Worm (Caenorhabditis elegans) whole organism, L2 larva: ENCODE measurements around the gene R08C7.4.

Source experiments
- C34F6.9 ChIP-seq: fragments of 150-350 bp; optimal IDR thresholded peaks from 2 replicates; lab custom pipeline; 2014; ENCODE audit warnings: missing biosample characterization, missing genetic modification characterization
- F13H6.1 ChIP-seq: sonication (generic microtip); optimal IDR thresholded peaks from 2 replicates; lab custom pipeline; 2016; ENCODE audit warnings: missing genetic modification characterization, missing compliant biosample characterization
- Y55F3AM.14 ChIP-seq: fragments of 200-800 bp; sonication (Bioruptor generic); optimal IDR thresholded peaks from 2 replicates; lab custom pipeline; 2018; ENCODE audit warnings: mild to moderate bottlenecking, missing genetic modification characterization, missing compliant biosample characterization
- alr-1 ChIP-seq: fragments of 150-350 bp; optimal IDR thresholded peaks from 2 replicates; lab custom pipeline; 2014; ENCODE audit warnings: missing biosample characterization, missing genetic modification characterization
- blmp-1 ChIP-seq: sonication (generic microtip); optimal IDR thresholded peaks from 2 replicates; lab custom pipeline; 2017; ENCODE audit warnings: missing genetic modification characterization, mild to moderate bottlenecking, missing compliant biosample characterization, antibody characterized with exemption, moderate library complexity; ENCODE audit not compliant: insufficient read depth
- ceh-82 ChIP-seq: fragments of 150-350 bp; optimal IDR thresholded peaks from 2 replicates; lab custom pipeline; 2014; ENCODE audit warnings: missing biosample characterization, missing genetic modification characterization
- crh-2 ChIP-seq: sonication (generic microtip); optimal IDR thresholded peaks from 2 replicates; lab custom pipeline; 2017; ENCODE audit warnings: missing biosample characterization, missing genetic modification characterization
- egl-27 ChIP-seq: sonication (generic microtip); optimal IDR thresholded peaks from 3 replicates; lab custom pipeline; 2017; ENCODE audit warnings: missing biosample characterization, missing genetic modification reagents, missing genetic modification characterization
- elt-1 ChIP-seq: fragments of 150-350 bp; optimal IDR thresholded peaks from 2 replicates; lab custom pipeline; 2014; ENCODE audit warnings: missing biosample characterization, missing genetic modification characterization
- elt-3 ChIP-seq: sonication (generic microtip); optimal IDR thresholded peaks from 2 replicates; lab custom pipeline; 2017; ENCODE audit warnings: missing biosample characterization, missing genetic modification characterization
- fos-1 ChIP-seq: fragments of 150-350 bp; optimal IDR thresholded peaks from 2 replicates; lab custom pipeline; 2014; ENCODE audit warnings: missing biosample characterization, missing genetic modification characterization
- gmeb-1 ChIP-seq: fragments of 150-350 bp; optimal IDR thresholded peaks from 2 replicates; lab custom pipeline; 2014; ENCODE audit warnings: missing biosample characterization, missing genetic modification characterization
- lin-11 ChIP-seq: fragments of 150-350 bp; sonication (generic microtip); optimal IDR thresholded peaks from 2 replicates; lab custom pipeline; 2014; ENCODE audit warnings: missing biosample characterization, missing genetic modification characterization, inconsistent platforms, mixed read lengths
- lin-39 ChIP-seq: fragments of 150-350 bp; optimal IDR thresholded peaks from 2 replicates; lab custom pipeline; 2014; ENCODE audit warnings: missing biosample characterization, missing genetic modification reagents, missing genetic modification characterization
- mbf-1 ChIP-seq: sonication (generic microtip); optimal IDR thresholded peaks from 2 replicates; lab custom pipeline; 2017; ENCODE audit warnings: missing biosample characterization, missing genetic modification characterization
- mdl-1 ChIP-seq, 2 experiments: fragments of 150-350 bp in 1 of 2; sonication (generic microtip) in 1 of 2; optimal IDR thresholded peaks; 2 replicates each; lab custom pipeline; 2017; ENCODE audit warnings: missing biosample characterization in 2 of 2, missing genetic modification characterization in 2 of 2
- nhr-11 ChIP-seq: fragments of 150-350 bp; optimal IDR thresholded peaks from 2 replicates; lab custom pipeline; 2014; ENCODE audit warnings: missing biosample characterization, missing genetic modification characterization
- nhr-12 ChIP-seq: fragments of 150-350 bp; optimal IDR thresholded peaks from 2 replicates; lab custom pipeline; 2014; ENCODE audit warnings: missing biosample characterization, missing genetic modification characterization
- nhr-129 ChIP-seq: fragments of 150-350 bp; optimal IDR thresholded peaks from 2 replicates; lab custom pipeline; 2014; ENCODE audit warnings: missing biosample characterization, missing genetic modification characterization
- nhr-21 ChIP-seq: fragments of 150-350 bp; optimal IDR thresholded peaks from 2 replicates; lab custom pipeline; 2014; ENCODE audit warnings: missing biosample characterization, missing genetic modification characterization
- nhr-23 ChIP-seq: fragments of 150-350 bp; optimal IDR thresholded peaks from 2 replicates; lab custom pipeline; 2014; ENCODE audit warnings: missing biosample characterization, missing genetic modification reagents, missing genetic modification characterization
- nhr-237 ChIP-seq: fragments of 150-350 bp; optimal IDR thresholded peaks from 2 replicates; lab custom pipeline; 2014; ENCODE audit warnings: missing biosample characterization, missing genetic modification characterization
- nhr-25 ChIP-seq: fragments of 150-350 bp; sonication (generic microtip); optimal IDR thresholded peaks from 3 replicates; lab custom pipeline; 2014; ENCODE audit warnings: missing biosample characterization, missing genetic modification characterization
- nhr-6 ChIP-seq: fragments of 150-350 bp; optimal IDR thresholded peaks from 2 replicates; lab custom pipeline; 2014; ENCODE audit warnings: missing biosample characterization, missing genetic modification characterization
- peb-1 ChIP-seq: fragments of 150-350 bp; optimal IDR thresholded peaks from 2 replicates; lab custom pipeline; 2014; ENCODE audit warnings: missing biosample characterization, missing genetic modification characterization
- sem-4 ChIP-seq: fragments of 150-350 bp; optimal IDR thresholded peaks from 2 replicates; lab custom pipeline; 2014; ENCODE audit warnings: missing biosample characterization, missing genetic modification reagents, missing genetic modification characterization
- sma-3 ChIP-seq: sonication (generic microtip); optimal IDR thresholded peaks from 2 replicates; lab custom pipeline; 2016; ENCODE audit warnings: missing genetic modification reagents, missing genetic modification characterization, missing compliant biosample characterization
- sma-9 ChIP-seq, 2 experiments: fragments of 150-350 bp in 1 of 2; sonication (generic microtip) in 1 of 2; optimal IDR thresholded peaks; 2 replicates each; lab custom pipeline; 2014 to 2016; ENCODE audit warnings: missing genetic modification characterization in 2 of 2, mild to moderate bottlenecking in 1 of 2, missing biosample characterization in 1 of 2, missing compliant biosample characterization in 1 of 2, missing genetic modification reagents in 1 of 2, moderate library complexity in 1 of 2
- snpc-4 ChIP-seq: fragments of 150-350 bp; optimal IDR thresholded peaks from 2 replicates; lab custom pipeline; 2014; ENCODE audit warnings: missing biosample characterization, missing genetic modification characterization
- unc-39 ChIP-seq: fragments of 150-350 bp; optimal IDR thresholded peaks from 2 replicates; lab custom pipeline; 2014; ENCODE audit warnings: missing biosample characterization, missing genetic modification characterization
- unc-55 ChIP-seq: fragments of 150-350 bp; sonication (generic microtip); optimal IDR thresholded peaks from 3 replicates; lab custom pipeline; 2014; ENCODE audit warnings: missing biosample characterization, missing genetic modification reagents, missing genetic modification characterization
- ztf-1 ChIP-seq: fragments of 200-800 bp; sonication (Bioruptor generic); conservative IDR thresholded peaks from 2 replicates; pipeline ENCODE4 v1.3.6; 2022; ENCODE audit warnings: missing genetic modification characterization, missing compliant biosample characterization

Gene R08C7.4

DNA sequence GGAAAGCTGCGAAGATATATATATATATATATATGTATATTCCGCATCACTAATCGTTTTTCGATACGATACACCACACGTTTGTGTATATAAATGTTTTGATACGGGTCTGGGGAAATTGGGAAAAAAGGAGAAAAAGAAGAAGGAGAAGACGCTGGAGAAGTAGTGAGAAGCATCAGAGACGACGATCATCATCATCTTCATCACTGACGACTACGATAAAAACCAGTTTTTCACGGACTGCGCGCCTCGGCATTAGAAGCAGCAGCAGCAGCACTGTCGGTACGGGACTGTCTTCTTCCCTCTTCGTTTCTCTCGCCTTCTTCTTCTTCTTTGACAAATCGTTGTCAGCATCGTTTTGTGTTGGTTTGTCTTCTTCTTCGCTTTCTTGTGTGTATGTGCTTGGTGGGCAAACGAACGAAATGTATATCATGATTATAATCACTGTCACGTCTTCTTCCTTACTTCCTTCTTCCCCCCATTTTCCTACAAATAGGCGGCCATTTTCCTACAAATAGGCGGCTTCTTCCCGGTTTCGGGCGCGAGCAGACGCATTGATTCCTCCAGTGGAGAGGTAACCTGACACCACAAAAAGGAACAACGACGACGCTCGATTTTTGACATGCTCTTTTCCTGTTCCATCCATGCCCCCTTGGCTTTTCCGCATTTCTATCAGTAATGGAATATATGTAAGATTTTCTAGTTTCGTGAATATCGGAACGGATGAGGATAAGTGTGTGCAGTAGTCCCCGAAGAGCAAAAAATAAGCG, 38.6 kb upstream of the R08C7.4 start (continued):
- no peak for TF ChIP-seq unc-55 (GFP tag; lab: Kevin White, UChicago)
- no peak for TF ChIP-seq nhr-6 (tag; lab: Kevin White, UChicago)
- TF ChIP-seq mbf-1 (tag; lab: Kevin White, UChicago): no peak
- TF ChIP-seq Y55F3AM.14 (GFP tag; lab: Kevin White, UChicago): no peak
- no peak for TF ChIP-seq crh-2 (tag; lab: Kevin White, UChicago)
- no peak for TF ChIP-seq gmeb-1
- peak; percentile 51 for TF ChIP-seq nhr-25 (tag; lab: Kevin White, UChicago)
- no peak for TF ChIP-seq nhr-237 (tag; lab: Kevin White, UChicago)

DNA sequence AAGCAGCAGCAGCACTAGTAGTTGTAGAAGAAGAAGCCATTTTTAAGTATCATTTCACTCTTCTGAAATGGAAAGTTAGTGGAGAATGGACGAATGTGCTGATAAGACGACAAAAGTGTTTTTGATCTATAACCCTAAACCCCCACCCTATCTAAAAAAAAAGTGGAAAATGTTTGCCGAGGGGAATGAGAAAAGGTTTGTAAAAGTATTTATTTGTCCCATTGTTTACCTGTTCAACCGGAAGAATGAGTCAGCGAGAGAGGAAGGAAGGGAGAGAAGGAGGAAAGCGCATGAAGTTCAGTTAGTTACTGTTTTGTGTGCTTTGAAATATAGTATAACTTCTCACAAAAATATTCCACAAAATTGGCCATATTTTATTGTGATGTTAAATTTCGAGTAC, 37.7 kb upstream of the R08C7.4 start:
- TF ChIP-seq sma-3 (peak; percentile 1), gmeb-1 (no peak), peb-1 (tag; lab: Kevin White, UChicago) (no peak), egl-27 (tag; lab: Kevin White, UChicago) (no peak), blmp-1 (tag; lab: Kevin White, UChicago) (peak; percentile 41), fos-1 (tag; lab: Kevin White, UChicago) (peak; percentile 25), crh-2 (tag; lab: Kevin White, UChicago) (peak; percentile 2), ztf-1 (GFP tag; lab: Robert Waterston, UW) (no peak), nhr-25 (tag; lab: Kevin White, UChicago) (no peak), nhr-21 (no peak), unc-39 (no peak), nhr-23 (tag; lab: Kevin White, UChicago) (no peak), elt-3 (tag; lab: Kevin White, UChicago) (no peak), F13H6.1 (tag; lab: Kevin White, UChicago) (no peak), sem-4 (tag; lab: Kevin White, UChicago) (peak; percentile 19), nhr-6 (tag; lab: Kevin White, UChicago) (no peak), nhr-237 (tag; lab: Kevin White, UChicago) (no peak), unc-55 (GFP tag; lab: Kevin White, UChicago) (no peak), C34F6.9 (tag; lab: Kevin White, UChicago) (no peak)

DNA sequence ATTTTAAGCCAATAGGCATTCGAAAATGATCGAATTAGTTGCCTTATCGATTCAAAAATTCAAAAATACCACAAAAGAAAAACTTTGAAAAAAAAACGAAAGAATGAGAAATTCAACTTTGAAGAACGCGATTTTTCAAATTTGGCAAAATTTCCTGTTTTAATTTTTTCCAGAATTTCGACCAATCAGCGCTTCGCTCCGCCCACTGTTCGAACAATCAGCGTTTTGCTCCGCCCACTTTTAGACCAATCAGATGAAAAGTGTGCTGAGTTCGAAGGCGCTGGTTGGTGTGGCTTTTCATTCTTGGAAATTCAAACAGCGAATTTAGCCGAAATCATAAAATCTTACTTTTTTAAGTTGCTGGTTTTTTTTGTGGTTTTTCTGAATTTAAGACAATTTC, 37.2 kb upstream of the R08C7.4 start:
- TF ChIP-seq nhr-12 (tag; lab: Kevin White, UChicago): no peak
- TF ChIP-seq crh-2 (tag; lab: Kevin White, UChicago): no peak
- TF ChIP-seq lin-39 (tag; lab: Kevin White, UChicago): no peak
- TF ChIP-seq sma-9 (GFP tag; optimal IDR thresholded peaks at IDR 0.05; lab: Kevin White, UChicago): no peak
- no peak for TF ChIP-seq sma-9 (tag; optimal IDR thresholded peaks at IDR 0.05; lab: Kevin White, UChicago)
- TF ChIP-seq nhr-6 (tag; lab: Kevin White, UChicago): no peak

DNA sequence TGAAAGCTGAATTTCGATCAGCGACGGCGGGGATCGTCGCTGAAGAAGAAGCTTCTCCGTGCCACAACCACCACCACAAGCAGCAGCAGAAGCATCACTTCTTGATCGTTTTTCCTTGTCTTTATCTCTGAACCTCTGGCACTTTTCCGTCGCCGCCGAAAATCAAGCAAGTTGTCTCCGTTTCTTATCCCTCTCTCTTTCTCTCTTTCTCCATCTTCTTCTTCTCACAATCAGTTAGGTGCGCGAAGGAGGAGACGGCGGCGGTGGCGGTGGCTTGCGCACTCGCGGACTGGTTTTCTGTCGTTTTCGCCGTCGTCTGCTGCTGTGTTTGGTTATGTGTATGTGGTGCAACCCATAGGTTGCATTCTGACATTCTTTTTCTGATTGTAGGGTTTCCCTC, 36.4 kb upstream of the R08C7.4 start:
- TF ChIP-seq alr-1 (tag; lab: Kevin White, UChicago): no peak
- peak; percentile 38 for TF ChIP-seq blmp-1 (tag; lab: Kevin White, UChicago)
- TF ChIP-seq snpc-4 (tag; lab: Kevin White, UChicago): no peak
- no peak for TF ChIP-seq unc-39
- TF ChIP-seq nhr-129: peak; percentile 2
- peak; percentile 26 for TF ChIP-seq sma-9 (GFP tag; optimal IDR thresholded peaks at IDR 0.05; lab: Kevin White, UChicago)
- no peak for TF ChIP-seq sma-9 (tag; optimal IDR thresholded peaks at IDR 0.05; lab: Kevin White, UChicago)
- TF ChIP-seq elt-1 (tag; lab: Kevin White, UChicago): no peak
- peak in 1 of 2 experiments; percentile 8 for TF ChIP-seq mdl-1 (tag; optimal IDR thresholded peaks at IDR 0.05; lab: Kevin White, UChicago)
- no peak for TF ChIP-seq ceh-82 (tag; lab: Kevin White, UChicago)
- peak; percentile 45 for TF ChIP-seq nhr-21
- TF ChIP-seq nhr-11 (tag; lab: Kevin White, UChicago): no peak
- no peak for TF ChIP-seq elt-3 (tag; lab: Kevin White, UChicago)
- no peak for TF ChIP-seq lin-11
- TF ChIP-seq unc-55 (GFP tag; lab: Kevin White, UChicago): peak; percentile 16
- peak; percentile 12 for TF ChIP-seq Y55F3AM.14 (GFP tag; lab: Kevin White, UChicago)
- peak; percentile 51 for TF ChIP-seq F13H6.1 (tag; lab: Kevin White, UChicago)
- TF ChIP-seq nhr-25 (tag; lab: Kevin White, UChicago): peak; percentile 53
